Worm (Caenorhabditis elegans) whole organism, late embryonic: ENCODE measurements around the gene srh-290.

Source experiments
- ceh-31 ChIP-seq: sonication (generic microtip); optimal IDR thresholded peaks from 2 replicates; lab custom pipeline; 2016; ENCODE audit warnings: missing genetic modification characterization, missing compliant biosample characterization
- ceh-9 ChIP-seq: sonication (generic microtip); optimal IDR thresholded peaks from 2 replicates; lab custom pipeline; 2016; ENCODE audit warnings: mild to moderate bottlenecking, missing genetic modification characterization, inconsistent platforms, missing compliant biosample characterization
- che-1 ChIP-seq: sonication (generic microtip); optimal IDR thresholded peaks from 2 replicates; lab custom pipeline; 2016; ENCODE audit warnings: mild to moderate bottlenecking, missing genetic modification characterization, missing compliant biosample characterization
- eyg-1 ChIP-seq: sonication (generic microtip); optimal IDR thresholded peaks from 2 replicates; lab custom pipeline; 2016; ENCODE audit warnings: missing genotype, missing genetic modification characterization, missing compliant biosample characterization
- pat-9 ChIP-seq: fragments of 200-800 bp; sonication (Bioruptor generic); optimal IDR thresholded peaks from 2 replicates; lab custom pipeline; 2018; ENCODE audit warnings: mild to moderate bottlenecking, missing genetic modification characterization, moderate library complexity, missing compliant biosample characterization
- rnt-1 ChIP-seq: sonication (generic microtip); optimal IDR thresholded peaks from 2 replicates; lab custom pipeline; 2016; ENCODE audit warnings: missing genetic modification characterization, missing compliant biosample characterization
- tbx-2 ChIP-seq: sonication (generic microtip); optimal IDR thresholded peaks from 2 replicates; lab custom pipeline; 2016; ENCODE audit warnings: missing genetic modification characterization, missing compliant biosample characterization
- ttx-3 ChIP-seq: sonication (generic microtip); optimal IDR thresholded peaks from 2 replicates; lab custom pipeline; 2016; ENCODE audit warnings: missing genetic modification reagents, missing genetic modification characterization, missing compliant biosample characterization
- unc-86 ChIP-seq: sonication (generic microtip); optimal IDR thresholded peaks from 2 replicates; lab custom pipeline; 2016; ENCODE audit warnings: missing genetic modification characterization, missing compliant biosample characterization

DNA sequence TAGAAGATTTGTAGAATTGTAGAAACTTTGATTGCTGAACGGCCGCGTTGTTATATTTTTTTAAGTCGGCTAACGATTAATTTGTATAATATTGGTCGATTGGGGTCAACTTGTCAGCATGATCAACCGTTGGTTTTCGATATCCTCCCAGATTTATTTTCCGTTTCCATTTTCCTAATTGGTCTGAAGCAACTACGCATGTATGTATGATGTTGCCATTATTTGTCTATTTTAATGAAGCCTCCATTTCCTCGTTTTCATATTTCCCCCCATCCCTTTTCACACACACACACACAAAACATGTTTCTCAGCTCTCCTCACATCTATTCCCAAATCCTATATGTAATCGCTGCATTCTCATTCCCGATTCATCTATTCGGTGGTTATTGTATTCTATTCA lies 10.2 kb downstream of the srh-290 start, which contains the start of gene srh-287:
- TF ChIP-seq unc-86 (tag; lab: Kevin White, UChicago), result no peak
- TF ChIP-seq che-1 (tag; lab: Kevin White, UChicago), result no peak
- TF ChIP-seq pat-9, result no peak
- no peak for TF ChIP-seq eyg-1 (tag; lab: Kevin White, UChicago)
- no peak for TF ChIP-seq rnt-1
- TF ChIP-seq ceh-31 (tag; lab: Kevin White, UChicago), result no peak
- TF ChIP-seq tbx-2 (tag; lab: Kevin White, UChicago), result no peak
- TF ChIP-seq ceh-9 (tag; lab: Kevin White, UChicago), result no peak
- TF ChIP-seq ttx-3 (tag; lab: Kevin White, UChicago), result no peak
